Fruit fly (Drosophila melanogaster) whole organism, larva: ENCODE results near the gene Eig71Ek.

Experiments
- noc ChIP-seq: fragments of 200-800 bp; sonication (Bioruptor generic); optimal IDR thresholded peaks from 3 replicates; lab custom pipeline; 2019; ENCODE audit warnings: missing biosample characterization, mild to moderate bottlenecking, missing genetic modification characterization, moderate library complexity

The Eig71Ek gene

DNA sequence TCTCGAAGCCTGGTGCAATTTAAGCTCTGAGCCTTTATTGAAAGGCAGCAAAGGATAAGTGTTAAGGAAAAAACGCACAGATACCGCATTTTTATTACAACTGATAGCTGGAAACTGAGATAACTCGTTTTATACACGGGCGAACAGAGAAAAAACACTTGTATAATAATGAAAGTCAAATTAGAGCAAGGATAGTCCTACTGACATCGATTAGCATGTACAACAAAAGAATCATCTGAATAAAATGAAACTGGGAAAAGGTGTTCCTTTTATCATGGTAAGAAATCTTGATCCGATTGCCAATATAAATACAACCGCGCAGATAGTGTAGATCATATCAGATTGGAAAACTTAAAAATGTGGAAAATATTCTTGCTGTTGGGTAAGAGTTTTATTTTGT is at the start of gene Eig71Ek, which contains the start of gene Eig71Ej:
TSS of gene Eig71Ek (plus strand) at position 334 of the 400 bp plus-strand sequence.
TSS of gene Eig71Ej (minus strand) at position 101 of the 400 bp plus-strand sequence.
- TF ChIP-seq noc (tag; lab: Kevin White, UChicago) = no peak

- no peak for TF ChIP-seq noc (tag; lab: Kevin White, UChicago)
Measured at dm6 chr3L:15612728-15613127, 48.3 kb upstream of the Eig71Ek start, which contains the start of gene CG13449. Gene CG13449, minus strand, starts transcription at chr3L:15612828.

dm6 chr3L:15616490-15616889 is 44.6 kb upstream of the Eig71Ek start:
- TF ChIP-seq noc (tag; lab: Kevin White, UChicago) = no peak

DNA sequence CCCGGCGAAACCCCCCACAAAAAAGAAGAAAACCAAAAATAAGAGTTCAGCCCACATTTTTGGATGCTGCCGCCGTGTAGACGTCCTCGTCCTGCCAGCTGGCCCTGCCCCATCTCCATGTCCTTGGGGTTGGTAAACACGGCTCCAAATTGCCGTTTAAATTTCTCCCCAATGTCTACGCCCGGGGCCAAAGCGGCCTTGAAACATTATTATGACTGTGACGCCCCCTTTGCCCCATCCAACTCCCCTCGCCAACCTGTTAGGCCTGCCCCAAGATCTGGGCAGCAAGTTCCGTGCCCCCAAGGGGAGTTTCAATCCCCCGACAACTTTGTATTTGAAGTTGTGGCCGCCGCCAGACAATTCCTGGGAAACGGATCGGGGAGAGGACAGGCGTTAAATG is 44.1 kb upstream of the Eig71Ek start:
- TF ChIP-seq noc (tag; lab: Kevin White, UChicago) = no peak

- TF ChIP-seq noc (tag; lab: Kevin White, UChicago) = peak; percentile 60
Measured at dm6 chr3L:15619626-15620247, 41.3 kb upstream of the Eig71Ek start, which contains the start of gene Phs. Gene Phs, plus strand, starts transcription at chr3L:15619901.

DNA sequence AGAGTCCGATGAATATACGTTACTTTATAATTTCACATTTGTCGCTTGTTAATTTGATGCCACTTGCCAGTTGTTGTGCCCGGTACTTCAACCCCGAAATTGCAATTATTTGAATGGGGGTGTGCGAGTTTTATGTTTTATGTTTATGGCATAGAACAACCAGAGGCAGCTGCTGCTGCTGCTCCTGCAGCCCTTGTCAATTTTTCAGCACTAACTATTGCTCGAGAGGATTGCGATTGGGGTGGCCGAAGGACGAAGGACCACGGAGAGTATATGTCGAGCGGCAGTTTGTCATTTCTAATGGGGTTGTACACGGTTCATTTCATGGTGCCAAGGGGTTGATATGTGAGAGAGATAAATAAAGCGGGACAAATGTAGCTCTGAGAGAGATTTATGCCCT is 37.0 kb upstream of the Eig71Ek start:
- no peak for TF ChIP-seq noc (tag; lab: Kevin White, UChicago)

dm6 chr3L:15624944-15625610 is 36.0 kb upstream of the Eig71Ek start:
- no peak for TF ChIP-seq noc (tag; lab: Kevin White, UChicago)

dm6 chr3L:15625676-15626414 is 35.2 kb upstream of the Eig71Ek start:
- peak; percentile 93 for TF ChIP-seq noc (tag; lab: Kevin White, UChicago)

- TF ChIP-seq noc (tag; lab: Kevin White, UChicago) = no peak
Measured at dm6 chr3L:15627295-15627694, 33.8 kb upstream of the Eig71Ek start.

DNA sequence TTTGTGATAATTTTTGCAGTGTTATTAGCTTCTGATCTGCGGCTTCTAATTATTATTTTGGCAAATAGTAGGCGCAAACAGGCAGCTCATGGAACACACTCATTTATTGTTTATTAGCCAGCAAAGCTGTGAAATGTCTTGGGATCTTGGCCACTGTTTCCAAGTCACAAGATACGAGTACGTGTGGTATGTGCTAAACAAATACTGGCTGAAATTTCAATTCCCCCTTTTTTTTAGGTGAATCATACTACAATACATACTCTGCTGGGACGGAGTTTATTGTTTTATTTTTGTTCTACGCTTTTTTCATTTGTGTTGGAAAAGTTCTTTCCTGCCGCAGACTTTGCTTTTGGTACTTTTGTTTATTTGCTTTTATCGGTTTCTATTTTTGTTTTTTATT is 30.0 kb upstream of the Eig71Ek start:
- TF ChIP-seq noc (tag; lab: Kevin White, UChicago) = no peak

dm6 chr3L:15632653-15633052 is 28.4 kb upstream of the Eig71Ek start:
- no peak for TF ChIP-seq noc (tag; lab: Kevin White, UChicago)

DNA sequence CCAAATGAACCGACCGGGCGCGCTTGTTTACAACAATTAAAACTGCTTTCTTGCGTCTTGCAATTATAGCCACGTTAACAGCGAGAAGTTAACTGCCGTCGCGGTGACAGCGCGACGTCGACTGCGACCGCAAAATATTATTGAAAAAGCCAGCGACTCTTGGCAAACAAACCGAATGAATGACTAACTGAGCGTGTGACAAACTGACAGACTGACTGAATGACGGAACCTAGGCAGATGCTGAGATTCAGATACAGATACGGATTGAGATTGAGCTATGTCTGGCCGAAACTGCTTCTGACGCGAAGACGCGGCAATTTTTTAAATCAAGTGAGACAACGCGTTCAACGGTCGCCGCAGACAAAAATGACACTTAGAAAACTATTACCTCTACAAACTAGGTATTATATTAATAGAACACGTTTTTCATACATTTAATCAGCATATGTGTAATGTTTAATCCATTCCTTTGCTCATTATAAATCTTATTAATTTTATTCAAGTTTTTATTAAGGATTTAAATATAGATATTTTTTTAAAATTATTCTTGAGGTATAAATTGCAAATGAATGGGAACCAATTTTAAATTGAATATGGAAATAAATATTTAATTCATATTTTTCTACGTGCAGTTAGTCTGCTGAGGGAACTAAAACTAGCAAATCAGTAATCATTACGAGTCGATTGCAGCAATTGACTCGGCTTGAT is 26.5 kb upstream of the Eig71Ek start:
- TF ChIP-seq noc (tag; lab: Kevin White, UChicago) = peak; percentile 13

DNA sequence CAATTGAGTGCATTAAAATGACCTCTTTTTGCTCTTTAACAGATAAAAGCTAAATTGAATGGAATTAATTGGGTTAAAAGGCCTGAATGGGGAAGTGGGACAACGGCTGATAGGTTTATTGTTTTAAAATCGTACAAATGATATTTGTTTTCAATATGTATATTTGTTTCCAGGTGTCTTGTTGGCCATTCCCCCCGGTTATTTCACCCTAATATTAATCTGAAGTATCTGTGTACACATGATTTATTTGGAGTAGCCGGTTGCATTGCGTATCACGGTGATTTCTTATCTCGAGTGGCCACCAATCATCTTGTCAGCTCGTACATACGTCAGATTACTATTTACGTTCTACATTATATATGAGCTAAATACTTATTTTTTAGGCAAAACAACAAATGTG is 24.7 kb upstream of the Eig71Ek start:
- peak; percentile 52 for TF ChIP-seq noc (tag; lab: Kevin White, UChicago)

DNA sequence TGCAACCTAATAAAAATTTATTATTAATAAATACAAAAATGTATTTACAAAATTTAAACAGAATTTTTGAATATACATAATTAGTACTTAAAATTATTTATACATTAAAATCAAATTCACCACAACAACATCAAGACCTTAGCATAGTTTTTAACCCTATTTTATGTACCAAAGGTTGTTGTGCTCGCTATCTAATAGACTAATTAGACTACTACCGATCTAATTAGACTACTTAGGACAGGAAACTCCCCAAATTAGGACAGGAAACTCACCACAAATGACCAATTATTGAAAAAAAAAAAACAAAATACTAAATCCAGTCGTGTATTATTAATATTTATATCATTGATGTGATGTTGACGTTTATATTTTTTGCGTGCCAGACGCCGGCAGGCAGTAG is 24.1 kb upstream of the Eig71Ek start:
- TF ChIP-seq noc (tag; lab: Kevin White, UChicago) = no peak

DNA sequence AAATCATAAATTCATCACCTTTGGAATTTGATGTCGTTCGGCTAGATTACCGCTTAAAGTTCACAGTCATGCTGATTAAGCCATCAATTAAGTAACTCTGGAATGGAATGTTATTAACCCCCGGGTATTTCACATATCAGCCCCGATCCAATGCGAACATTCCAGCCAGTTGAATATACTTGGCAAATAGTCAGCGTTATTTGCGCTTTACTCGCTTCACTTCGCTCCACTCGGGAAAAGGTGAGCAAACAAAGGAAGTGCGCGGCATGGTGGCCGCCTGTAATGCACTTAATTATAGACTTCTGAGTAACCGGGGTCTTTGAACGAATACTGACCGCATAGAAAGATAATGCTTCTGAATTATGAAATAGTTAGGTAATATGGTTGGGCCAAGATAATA is 23.4 kb upstream of the Eig71Ek start:
- TF ChIP-seq noc (tag; lab: Kevin White, UChicago) = no peak

- TF ChIP-seq noc (tag; lab: Kevin White, UChicago) = no peak
Measured at dm6 chr3L:15638524-15638923, 22.5 kb upstream of the Eig71Ek start.
